Worm (Caenorhabditis elegans): Measurements from ENCODE around the gene frm-2.

The frm-2 gene

ce11 chrIII:5999629-6000028 is 17.7 kb upstream of the frm-2 start:
- no peak for TF ChIP-seq tra-4 (tag; optimal IDR thresholded peaks at IDR 0.05)
- TF ChIP-seq F13C5.2 (tag; optimal IDR thresholded peaks at IDR 0.05): no peak
- no peak for TF ChIP-seq aly-1 (tag; optimal IDR thresholded peaks at IDR 0.05)
- no peak for TF ChIP-seq flt-1 (GFP tag; IDR thresholded peaks at IDR 0.05)
- no peak for TF ChIP-seq sea-1 (GFP tag; conservative IDR thresholded peaks at IDR 0.05)
- TF ChIP-seq ets-7 (tag; optimal IDR thresholded peaks at IDR 0.05): no peak
- TF ChIP-seq hmg-4 (GFP tag; optimal IDR thresholded peaks at IDR 0.05): no peak
- no peak for TF ChIP-seq B0310.2 (tag; optimal IDR thresholded peaks at IDR 0.05)
- TF ChIP-seq hnd-1 (tag; optimal IDR thresholded peaks at IDR 0.05): no peak
- TF ChIP-seq pes-1 (GFP tag; IDR thresholded peaks at IDR 0.05): no peak
- TF ChIP-seq tbx-11 (GFP tag; IDR thresholded peaks at IDR 0.05): no peak
- TF ChIP-seq ama-1 (optimal IDR thresholded peaks at IDR 0.05): no peak
- no peak for TF ChIP-seq hmbx-1 (tag; optimal IDR thresholded peaks at IDR 0.05)
- TF ChIP-seq ceh-36 (tag; optimal IDR thresholded peaks at IDR 0.05): no peak
- TF ChIP-seq ceh-13 (GFP tag; optimal IDR thresholded peaks at IDR 0.05): no peak
- no peak for TF ChIP-seq tbx-37 (GFP tag; conservative IDR thresholded peaks at IDR 0.05)
- TF ChIP-seq scrt-1 (GFP tag; IDR thresholded peaks at IDR 0.05): no peak

- TF ChIP-seq sea-1 (GFP tag; conservative IDR thresholded peaks at IDR 0.05) (no peak), aly-1 (tag; optimal IDR thresholded peaks at IDR 0.05) (no peak), ets-7 (tag; optimal IDR thresholded peaks at IDR 0.05) (no peak)
Measured at ce11 chrIII:5998640-5999039, 16.7 kb upstream of the frm-2 start.

ce11 chrIII:5992913-5993312 is 11.0 kb upstream of the frm-2 start, which contains the start of gene T04C9.1:
Gene T04C9.1, plus strand, starts transcription at chrIII:5993213.
- TF ChIP-seq tra-4 (tag; optimal IDR thresholded peaks at IDR 0.05) (no peak), hmbx-1 (tag; optimal IDR thresholded peaks at IDR 0.05) (no peak)

ce11 chrIII:5992043-5992442 is 10.1 kb upstream of the frm-2 start:
- TF ChIP-seq F13C5.2 (tag; optimal IDR thresholded peaks at IDR 0.05): no peak
- no peak for TF ChIP-seq tbx-37 (GFP tag; conservative IDR thresholded peaks at IDR 0.05)
- TF ChIP-seq sea-1 (GFP tag; conservative IDR thresholded peaks at IDR 0.05): no peak
- TF ChIP-seq flt-1 (GFP tag; IDR thresholded peaks at IDR 0.05): no peak
- no peak for TF ChIP-seq ama-1 (optimal IDR thresholded peaks at IDR 0.05)
- no peak for TF ChIP-seq B0310.2 (tag; optimal IDR thresholded peaks at IDR 0.05)
- no peak for TF ChIP-seq ets-7 (tag; optimal IDR thresholded peaks at IDR 0.05)
- no peak for TF ChIP-seq tbx-11 (GFP tag; IDR thresholded peaks at IDR 0.05)
- no peak for TF ChIP-seq hmbx-1 (tag; optimal IDR thresholded peaks at IDR 0.05)
- TF ChIP-seq tra-4 (tag; optimal IDR thresholded peaks at IDR 0.05): no peak
- no peak for TF ChIP-seq hmg-4 (GFP tag; optimal IDR thresholded peaks at IDR 0.05)
- no peak for TF ChIP-seq ceh-13 (GFP tag; optimal IDR thresholded peaks at IDR 0.05)
- TF ChIP-seq scrt-1 (GFP tag; IDR thresholded peaks at IDR 0.05): no peak
- no peak for TF ChIP-seq ceh-36 (tag; optimal IDR thresholded peaks at IDR 0.05)
- TF ChIP-seq pes-1 (GFP tag; IDR thresholded peaks at IDR 0.05): no peak
- no peak for TF ChIP-seq aly-1 (tag; optimal IDR thresholded peaks at IDR 0.05)
- no peak for TF ChIP-seq hnd-1 (tag; optimal IDR thresholded peaks at IDR 0.05)

- TF ChIP-seq tbx-11 (GFP tag; IDR thresholded peaks at IDR 0.05) (no peak), B0310.2 (tag; optimal IDR thresholded peaks at IDR 0.05) (no peak), hmbx-1 (tag; optimal IDR thresholded peaks at IDR 0.05) (no peak), ama-1 (optimal IDR thresholded peaks at IDR 0.05) (no peak), scrt-1 (GFP tag; IDR thresholded peaks at IDR 0.05) (no peak), tbx-37 (GFP tag; conservative IDR thresholded peaks at IDR 0.05) (no peak), pes-1 (GFP tag; IDR thresholded peaks at IDR 0.05) (no peak)
Measured at ce11 chrIII:5991142-5991930, 9.4 kb upstream of the frm-2 start, which contains the start of gene T04C9.2. Gene T04C9.2, plus strand, starts transcription at chrIII:5991880.

ce11 chrIII:5990090-5990489 is 8.2 kb upstream of the frm-2 start:
- no peak for TF ChIP-seq hmg-4 (GFP tag; optimal IDR thresholded peaks at IDR 0.05)
- no peak for TF ChIP-seq tbx-37 (GFP tag; conservative IDR thresholded peaks at IDR 0.05)
- no peak for TF ChIP-seq hmbx-1 (tag; optimal IDR thresholded peaks at IDR 0.05)

- TF ChIP-seq ceh-13 (GFP tag; optimal IDR thresholded peaks at IDR 0.05) (no peak), ceh-36 (tag; optimal IDR thresholded peaks at IDR 0.05) (no peak), tbx-11 (GFP tag; IDR thresholded peaks at IDR 0.05) (no peak), flt-1 (GFP tag; IDR thresholded peaks at IDR 0.05) (no peak), aly-1 (tag; optimal IDR thresholded peaks at IDR 0.05) (no peak), sea-1 (GFP tag; conservative IDR thresholded peaks at IDR 0.05) (no peak), tbx-37 (GFP tag; conservative IDR thresholded peaks at IDR 0.05) (no peak), F13C5.2 (tag; optimal IDR thresholded peaks at IDR 0.05) (no peak), B0310.2 (tag; optimal IDR thresholded peaks at IDR 0.05) (no peak), hmg-4 (GFP tag; optimal IDR thresholded peaks at IDR 0.05) (no peak), scrt-1 (GFP tag; IDR thresholded peaks at IDR 0.05) (no peak), tra-4 (tag; optimal IDR thresholded peaks at IDR 0.05) (no peak)
Measured at ce11 chrIII:5988991-5989726, 7.2 kb upstream of the frm-2 start.

- no peak for TF ChIP-seq B0310.2 (tag; optimal IDR thresholded peaks at IDR 0.05)
Measured at ce11 chrIII:5988461-5988860, 6.5 kb upstream of the frm-2 start.
